Worm (Caenorhabditis elegans): ENCODE measurements around the gene K09A9.6.

K09A9.6 gene

DNA sequence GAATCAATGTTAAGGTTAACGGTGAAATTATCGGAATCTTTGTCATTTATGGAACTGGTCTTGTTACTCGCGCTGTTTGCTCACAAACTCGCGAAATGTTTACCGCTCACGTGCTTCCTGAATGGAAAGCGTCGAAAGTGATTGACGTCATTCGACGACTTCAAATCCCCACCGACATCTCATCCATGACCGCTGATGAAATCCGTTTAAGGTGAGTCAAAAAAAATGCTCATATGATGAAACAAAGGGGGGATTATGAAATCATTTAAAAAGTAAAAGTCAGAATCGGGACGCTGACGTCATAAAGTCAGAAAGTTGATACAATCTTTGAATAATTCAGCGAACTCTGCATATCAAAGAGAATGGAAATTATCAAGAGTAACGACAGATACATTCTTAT lies 31.6 kb downstream of the K09A9.6 start:
- TF ChIP-seq skn-1 (tag; optimal IDR thresholded peaks at IDR 0.05) (no peak), nhr-67 (tag; optimal IDR thresholded peaks at IDR 0.05) (no peak), nfya-1 (tag; optimal IDR thresholded peaks at IDR 0.05; ENCODE audit: insufficient read depth) (peak; percentile 15), sea-2 (GFP tag; optimal IDR thresholded peaks at IDR 0.05) (no peak), nhr-11 (tag; optimal IDR thresholded peaks at IDR 0.05) (no peak), ztf-4 (tag; optimal IDR thresholded peaks at IDR 0.05) (no peak), nhr-28 (tag; optimal IDR thresholded peaks at IDR 0.05) (no peak), nhr-237 (tag; optimal IDR thresholded peaks at IDR 0.05) (no peak), ceh-28 (tag; optimal IDR thresholded peaks at IDR 0.05) (no peak), nhr-43 (tag; optimal IDR thresholded peaks at IDR 0.05; ENCODE audit: poor library complexity, severe bottlenecking) (no peak), ZK546.5 (tag; optimal IDR thresholded peaks at IDR 0.05) (no peak), egl-27 (tag; optimal IDR thresholded peaks at IDR 0.05) (no peak), pqm-1 (tag; optimal IDR thresholded peaks at IDR 0.05) (no peak), pha-4 (tag; optimal IDR thresholded peaks at IDR 0.05) (peak; percentile 11), fkh-10 (GFP tag; optimal IDR thresholded peaks at IDR 0.05) (no peak), tbx-2 (tag; optimal IDR thresholded peaks at IDR 0.05) (no peak), jun-1 (tag; optimal IDR thresholded peaks at IDR 0.05) (peak; percentile 51), aly-2 (tag; optimal IDR thresholded peaks at IDR 0.05) (no peak)

DNA sequence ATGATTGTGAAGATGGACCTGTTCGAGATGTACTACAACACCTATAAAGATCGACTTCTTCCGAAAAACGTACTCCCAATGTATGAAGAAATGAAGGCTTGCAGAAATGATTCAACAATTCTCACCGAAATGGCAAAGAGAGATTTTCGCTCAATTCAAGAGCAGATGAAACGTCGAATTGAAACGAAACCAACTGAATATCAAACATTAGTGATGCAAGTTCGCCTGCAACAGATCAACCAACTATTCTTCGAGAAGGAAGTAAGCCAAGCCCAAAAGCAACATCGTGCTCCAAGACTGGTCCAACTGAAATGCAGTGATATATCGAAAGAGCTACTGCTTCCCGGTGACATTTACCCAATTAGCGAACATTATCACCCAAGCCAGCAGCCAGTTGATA lies 32.7 kb downstream of the K09A9.6 start:
- TF ChIP-seq ztf-4 (tag; optimal IDR thresholded peaks at IDR 0.05) (no peak), ama-1 (optimal IDR thresholded peaks at IDR 0.05) (no peak), R02D3.7 (tag; optimal IDR thresholded peaks at IDR 0.05) (no peak), daf-12 (tag; optimal IDR thresholded peaks at IDR 0.05) (no peak), elt-2 (tag; optimal IDR thresholded peaks at IDR 0.05) (no peak), nhr-28 (tag; optimal IDR thresholded peaks at IDR 0.05) (no peak), jun-1 (tag; optimal IDR thresholded peaks at IDR 0.05) (no peak), unc-62 (GFP tag; optimal IDR thresholded peaks at IDR 0.05) (no peak), nhr-12 (tag; optimal IDR thresholded peaks at IDR 0.05) (no peak), lin-15B (tag; optimal IDR thresholded peaks at IDR 0.05) (no peak), unc-39 (tag; optimal IDR thresholded peaks at IDR 0.05) (no peak), fkh-10 (GFP tag; optimal IDR thresholded peaks at IDR 0.05) (no peak), fos-1 (tag; optimal IDR thresholded peaks at IDR 0.05) (no peak), pqm-1 (tag; optimal IDR thresholded peaks at IDR 0.05) (no peak)

DNA sequence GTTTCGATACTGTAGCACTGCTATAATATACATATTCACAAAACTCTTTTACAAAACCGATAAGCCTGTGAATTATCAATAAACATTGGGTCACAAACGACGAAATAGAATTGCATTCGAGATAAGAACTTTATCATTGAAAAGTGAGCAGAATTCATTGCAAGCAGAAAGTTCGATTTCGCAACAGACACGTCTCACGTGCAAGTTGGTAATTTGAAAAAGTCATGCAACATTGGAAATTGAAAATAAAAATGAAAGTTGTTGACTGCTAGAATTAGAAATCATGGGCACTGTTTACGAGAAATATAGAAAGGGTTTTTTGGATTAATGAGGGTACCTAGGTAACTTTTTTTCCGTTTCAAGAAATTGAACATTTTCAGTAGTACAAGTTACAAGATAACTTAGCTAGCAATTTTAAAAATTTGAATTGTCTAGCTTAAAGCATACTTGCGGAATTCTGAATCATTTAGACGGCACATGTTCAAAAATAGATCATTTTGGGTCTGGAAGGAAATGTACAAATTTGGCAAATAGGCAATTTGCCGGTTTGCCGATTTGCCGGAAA lies 33.6 kb downstream of the K09A9.6 start:
- peak; percentile 89 for TF ChIP-seq fos-1 (tag; optimal IDR thresholded peaks at IDR 0.05)
- no peak for TF ChIP-seq unc-39 (tag; optimal IDR thresholded peaks at IDR 0.05)
- TF ChIP-seq nhr-77 (tag; optimal IDR thresholded peaks at IDR 0.05), result peak; percentile 35
- no peak for TF ChIP-seq nhr-43 (tag; optimal IDR thresholded peaks at IDR 0.05; ENCODE audit: poor library complexity, severe bottlenecking)
- TF ChIP-seq daf-12 (tag; optimal IDR thresholded peaks at IDR 0.05), result no peak
- peak; percentile 91 for TF ChIP-seq pha-4 (tag; optimal IDR thresholded peaks at IDR 0.05)
- no peak for TF ChIP-seq ceh-16 (tag; optimal IDR thresholded peaks at IDR 0.05)
- TF ChIP-seq mml-1 (tag; optimal IDR thresholded peaks at IDR 0.05), result no peak
- no peak for TF ChIP-seq nhr-76 (tag; optimal IDR thresholded peaks at IDR 0.05)
- peak; percentile 85 for TF ChIP-seq ama-1 (optimal IDR thresholded peaks at IDR 0.05)
- TF ChIP-seq nhr-25 (tag; optimal IDR thresholded peaks at IDR 0.05), result peak; percentile 31
- TF ChIP-seq ceh-9 (tag; optimal IDR thresholded peaks at IDR 0.05), result no peak
- peak; percentile 78 for TF ChIP-seq ceh-28 (tag; optimal IDR thresholded peaks at IDR 0.05)
- TF ChIP-seq fkh-10 (GFP tag; optimal IDR thresholded peaks at IDR 0.05), result no peak
- no peak for TF ChIP-seq egl-5 (tag; optimal IDR thresholded peaks at IDR 0.05)
- TF ChIP-seq fkh-2 (tag; optimal IDR thresholded peaks at IDR 0.05), result no peak
- TF ChIP-seq nfya-1 (tag; optimal IDR thresholded peaks at IDR 0.05; ENCODE audit: insufficient read depth), result peak; percentile 56
- TF ChIP-seq skn-1 (tag; optimal IDR thresholded peaks at IDR 0.05), result peak; percentile 59
- no peak for TF ChIP-seq zag-1 (tag; optimal IDR thresholded peaks at IDR 0.05)
- TF ChIP-seq ztf-4 (tag; optimal IDR thresholded peaks at IDR 0.05), result no peak
- no peak for TF ChIP-seq elt-3 (tag; optimal IDR thresholded peaks at IDR 0.05)
- no peak for TF ChIP-seq ztf-11 (tag; optimal IDR thresholded peaks at IDR 0.05)
- no peak for TF ChIP-seq ZK546.5 (tag; optimal IDR thresholded peaks at IDR 0.05)
- peak; percentile 17 for TF ChIP-seq nhr-23 (tag; optimal IDR thresholded peaks at IDR 0.05)
- TF ChIP-seq lin-39 (tag; optimal IDR thresholded peaks at IDR 0.05), result no peak
- TF ChIP-seq nhr-237 (tag; optimal IDR thresholded peaks at IDR 0.05), result no peak
- TF ChIP-seq pqm-1 (tag; optimal IDR thresholded peaks at IDR 0.05), result peak; percentile 97
- no peak for TF ChIP-seq eor-1 (tag; optimal IDR thresholded peaks at IDR 0.05)
- TF ChIP-seq unc-62 (GFP tag; optimal IDR thresholded peaks at IDR 0.05), result no peak
- TF ChIP-seq sea-2 (GFP tag; optimal IDR thresholded peaks at IDR 0.05), result no peak
- TF ChIP-seq mdl-1 (tag; optimal IDR thresholded peaks at IDR 0.05), result no peak
- no peak for TF ChIP-seq egl-27 (tag; optimal IDR thresholded peaks at IDR 0.05)
- TF ChIP-seq nhr-11 (tag; optimal IDR thresholded peaks at IDR 0.05), result no peak
- TF ChIP-seq nhr-67 (tag; optimal IDR thresholded peaks at IDR 0.05), result no peak
- no peak for TF ChIP-seq elt-1 (tag; optimal IDR thresholded peaks at IDR 0.05)
- TF ChIP-seq snpc-4 (tag; optimal IDR thresholded peaks at IDR 0.05), result peak; percentile 12
- no peak for TF ChIP-seq ceh-82 (tag; optimal IDR thresholded peaks at IDR 0.05)
- TF ChIP-seq hmg-11 (tag; optimal IDR thresholded peaks at IDR 0.05), result no peak
- TF ChIP-seq R02D3.7 (tag; optimal IDR thresholded peaks at IDR 0.05), result no peak
- peak; percentile 99 for TF ChIP-seq elt-2 (tag; optimal IDR thresholded peaks at IDR 0.05)
- peak; percentile 51 for TF ChIP-seq aly-2 (tag; optimal IDR thresholded peaks at IDR 0.05)
- TF ChIP-seq jun-1 (tag; optimal IDR thresholded peaks at IDR 0.05), result peak; percentile 90
- TF ChIP-seq tbx-2 (tag; optimal IDR thresholded peaks at IDR 0.05), result no peak

Data from whole organism, L3 larva.